Worm (Caenorhabditis elegans) whole organism, L3 larva: ENCODE measurements around the gene C17F4.2.

Source experiments
- eor-1 ChIP-seq, 2 experiments: fragments of 150-350 bp; optimal IDR thresholded peaks; 2 replicates each; lab custom pipeline; 2014 to 2018; ENCODE audit warnings: missing biosample characterization in 2 of 2, missing genetic modification characterization in 2 of 2
- fos-1 ChIP-seq: fragments of 150-350 bp; optimal IDR thresholded peaks from 2 replicates; lab custom pipeline; 2014; ENCODE audit warnings: missing biosample characterization, missing genetic modification characterization
- snpc-4 ChIP-seq: fragments of 150-350 bp; optimal IDR thresholded peaks from 2 replicates; lab custom pipeline; 2014; ENCODE audit warnings: missing biosample characterization, missing genetic modification characterization
- unc-62 ChIP-seq: fragments of 150-350 bp; sonication (generic microtip); optimal IDR thresholded peaks from 4 replicates; lab custom pipeline; 2014; ENCODE audit warnings: missing biosample characterization, missing genetic modification reagents, missing genetic modification characterization

DNA sequence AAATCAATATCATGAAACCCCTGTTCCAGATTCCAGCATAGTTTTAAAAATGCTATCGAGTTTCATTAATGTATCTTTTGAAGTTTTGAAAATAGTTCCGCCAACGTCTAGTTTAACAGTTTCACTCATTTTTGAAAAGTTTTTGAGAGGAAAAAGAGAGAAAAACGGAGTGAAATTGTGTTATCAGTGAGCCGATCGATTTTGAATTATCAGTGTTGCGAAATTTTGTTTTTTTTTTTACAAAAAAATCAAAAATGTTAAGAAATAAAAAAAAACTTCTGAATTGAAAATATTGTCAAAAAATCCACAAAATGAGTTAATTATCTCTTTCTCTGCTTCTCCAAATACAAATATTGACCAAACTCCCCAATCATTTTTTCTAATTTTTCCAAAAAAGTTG, 25.8 kb upstream of the C17F4.2 start, which contains the start of gene ZC239.13:
- TF ChIP-seq eor-1 (tag; optimal IDR thresholded peaks at IDR 0.05; lab: Kevin White, UChicago) (no peak), unc-62 (no peak), snpc-4 (tag; lab: Kevin White, UChicago) (no peak), fos-1 (tag; lab: Kevin White, UChicago) (no peak)
